Worm (Caenorhabditis elegans) whole organism, L4 larva: ENCODE results near the gene Y73B3A.20.
"Not testable (repeated sequence)": the region's sequence is repeated elsewhere in the genome, so short reads cannot be mapped to it uniquely, and the experiment has no call there.

ENCODE experiments used
- F37D6.2 ChIP-seq: sonication (generic microtip); optimal IDR thresholded peaks from 2 replicates; lab custom pipeline; 2016; ENCODE audit warnings: mild to moderate bottlenecking, missing genetic modification characterization, missing compliant biosample characterization
- F44E2.7 ChIP-seq: fragments of 200-800 bp; sonication (Bioruptor generic); IDR thresholded peaks from 2 replicates; pipeline ENCODE4 v2.1.2; 2022; ENCODE audit warnings: missing genetic modification characterization, missing compliant biosample characterization
- nhr-11 ChIP-seq: fragments of 150-350 bp; optimal IDR thresholded peaks from 2 replicates; lab custom pipeline; 2014; ENCODE audit warnings: missing biosample characterization, missing genetic modification characterization
- nhr-111 ChIP-seq: fragments of 200-800 bp; sonication (Bioruptor generic); optimal IDR thresholded peaks from 2 replicates; lab custom pipeline; 2018; ENCODE audit warnings: mild to moderate bottlenecking, missing genetic modification characterization, missing compliant biosample characterization

ce11 chrX:59084-59483 is 11.6 kb downstream of the Y73B3A.20 start:
- not testable (repeated sequence) for TF ChIP-seq nhr-111 (GFP tag; lab: Kevin White, UChicago); F44E2.7 (GFP tag; lab: Robert Waterston, UW); nhr-11 (tag; lab: Kevin White, UChicago); F37D6.2 (tag; lab: Kevin White, UChicago)
